Worm (Caenorhabditis elegans) whole organism, L1 larva: Measurements from ENCODE around the gene egl-10.

Source experiments
- blmp-1 ChIP-seq: fragments of 150-350 bp; optimal IDR thresholded peaks from 2 replicates; lab custom pipeline; 2014; ENCODE audit warnings: missing biosample characterization, missing genetic modification characterization
- egl-27 ChIP-seq, 2 experiments: fragments of 150-350 bp in 1 of 2; sonication (generic microtip); optimal IDR thresholded peaks; 3 replicates each; lab custom pipeline; 2017 to 2018; ENCODE audit warnings: missing biosample characterization in 2 of 2, missing genetic modification characterization in 2 of 2, missing genetic modification reagents in 2 of 2
- elt-3 ChIP-seq, 6 experiments: fragments of 150-350 bp in 1 of 6; sonication (generic microtip); optimal IDR thresholded peaks; 2 replicates each; lab custom pipeline; 2017 to 2018; ENCODE audit warnings: missing biosample characterization in 6 of 6, missing genetic modification characterization in 6 of 6, inconsistent platforms in 1 of 6
- fkh-10 ChIP-seq: sonication (generic microtip); optimal IDR thresholded peaks from 2 replicates; lab custom pipeline; 2017; ENCODE audit warnings: missing biosample characterization, missing genetic modification reagents, missing genetic modification characterization
- fkh-8 ChIP-seq: sonication (generic microtip); optimal IDR thresholded peaks from 2 replicates; lab custom pipeline; 2016; ENCODE audit warnings: mild to moderate bottlenecking, missing genetic modification characterization, missing compliant biosample characterization
- lin-35 ChIP-seq, 2 experiments: fragments of 150-350 bp; optimal IDR thresholded peaks; 2 replicates each; lab custom pipeline; 2014; ENCODE audit warnings: missing biosample characterization in 2 of 2, missing genetic modification characterization in 2 of 2, missing genetic modification reagents in 2 of 2
- lir-3 ChIP-seq: sonication (generic microtip); optimal IDR thresholded peaks from 2 replicates; lab custom pipeline; 2016; ENCODE audit warnings: mild to moderate bottlenecking, missing genetic modification characterization, moderate library complexity, missing compliant biosample characterization; ENCODE audit not compliant: poor library complexity
- mdl-1 ChIP-seq, 2 experiments: fragments of 150-350 bp; optimal IDR thresholded peaks; 2 replicates each; lab custom pipeline; 2014 to 2017; ENCODE audit warnings: missing biosample characterization in 2 of 2, missing genetic modification characterization in 2 of 2, inconsistent platforms in 1 of 2
- skn-1 ChIP-seq: fragments of 150-350 bp; optimal IDR thresholded peaks from 2 replicates; lab custom pipeline; 2014; ENCODE audit warnings: missing biosample characterization, missing genetic modification characterization
- snpc-4 ChIP-seq: fragments of 150-350 bp; optimal IDR thresholded peaks from 2 replicates; lab custom pipeline; 2014; ENCODE audit warnings: missing biosample characterization, missing genetic modification characterization
- tbx-2 ChIP-seq: sonication (generic microtip); optimal IDR thresholded peaks from 2 replicates; lab custom pipeline; 2016; ENCODE audit warnings: missing genetic modification characterization, missing compliant biosample characterization
- unc-62 ChIP-seq: fragments of 150-350 bp; optimal IDR thresholded peaks from 2 replicates; lab custom pipeline; 2014; ENCODE audit warnings: missing biosample characterization, missing genetic modification reagents, missing genetic modification characterization

DNA sequence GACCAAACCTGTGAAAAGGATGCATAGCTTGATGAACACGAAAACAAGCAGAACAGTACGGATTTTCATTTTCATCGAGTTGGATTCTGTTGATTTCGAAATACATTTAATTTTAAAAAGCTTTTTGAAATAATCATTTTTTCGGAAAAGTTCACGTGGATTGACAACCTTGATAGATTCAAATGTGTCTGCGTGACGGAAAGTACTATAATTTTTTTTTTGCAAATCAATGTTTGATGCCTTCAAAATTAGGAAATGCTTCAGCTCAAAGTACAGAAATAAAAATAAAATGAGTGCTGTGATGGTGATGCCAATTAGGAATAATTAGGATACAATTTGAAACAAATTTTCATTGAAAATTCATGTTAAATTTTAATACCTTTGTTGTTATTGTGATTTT lies 42.0 kb downstream of the egl-10 start, which contains the start of gene C54D10.4:
- TF ChIP-seq unc-62 (GFP tag; lab: Kevin White, UChicago) (no peak), lin-35 (GFP tag; optimal IDR thresholded peaks at IDR 0.05; lab: Kevin White, UChicago) (no peak), elt-3 (tag; optimal IDR thresholded peaks at IDR 0.05; lab: Kevin White, UChicago) (no peak), fkh-10 (GFP tag; lab: Kevin White, UChicago) (no peak), skn-1 (no peak), egl-27 (tag; optimal IDR thresholded peaks at IDR 0.05; lab: Kevin White, UChicago) (no peak), fkh-8 (tag; lab: Kevin White, UChicago) (no peak), tbx-2 (no peak), lir-3 (tag; lab: Kevin White, UChicago) (no peak), mdl-1 (tag; optimal IDR thresholded peaks at IDR 0.05; lab: Kevin White, UChicago) (no peak), snpc-4 (no peak), blmp-1 (tag; lab: Kevin White, UChicago) (no peak)
